Fruit fly (Drosophila melanogaster) whole organism, pupa: ENCODE data around the gene CG14237.

Source experiments
- CG10348 ChIP-seq: fragments of 200-800 bp; sonication (Bioruptor generic); IDR thresholded peaks from 2 replicates; pipeline ENCODE4 v1.3.6; 2022; ENCODE audit warnings: missing biosample characterization, missing genetic modification characterization
- CG12605 ChIP-seq: fragments of 200-800 bp; sonication (Bioruptor generic); IDR thresholded peaks from 2 replicates; pipeline ENCODE4 v1.3.6; 2022; ENCODE audit warnings: missing biosample characterization, missing genetic modification characterization
- CG13204 ChIP-seq: fragments of 200-800 bp; sonication (Bioruptor generic); optimal IDR thresholded peaks from 2 replicates; lab custom pipeline; 2018; ENCODE audit warnings: missing biosample characterization, mild to moderate bottlenecking, missing genetic modification characterization, moderate library complexity
- CG14655 ChIP-seq: fragments of 200-800 bp; sonication (Bioruptor generic); optimal IDR thresholded peaks from 3 replicates; lab custom pipeline; 2017; ENCODE audit warnings: mild to moderate bottlenecking, missing biosample characterization, missing genetic modification reagents, missing genetic modification characterization
- CG15710 ChIP-seq: fragments of 200-800 bp; sonication (Bioruptor generic); optimal IDR thresholded peaks from 2 replicates; lab custom pipeline; 2018; ENCODE audit warnings: missing biosample characterization, mild to moderate bottlenecking, missing genetic modification characterization, moderate library complexity
- CG17806 ChIP-seq: fragments of 200-800 bp; sonication (Bioruptor generic); optimal IDR thresholded peaks from 2 replicates; lab custom pipeline; 2018; ENCODE audit warnings: missing biosample characterization, mild to moderate bottlenecking, missing genetic modification characterization, moderate library complexity
- CG32121 ChIP-seq: fragments of 200-800 bp; sonication (Bioruptor generic); IDR thresholded peaks from 2 replicates; pipeline ENCODE4 v1.3.6; 2022; ENCODE audit warnings: missing biosample characterization, missing genetic modification characterization
- CG34367 ChIP-seq: fragments of 200-800 bp; sonication (Bioruptor generic); optimal IDR thresholded peaks from 2 replicates; lab custom pipeline; 2018; ENCODE audit warnings: missing biosample characterization, mild to moderate bottlenecking, missing genetic modification characterization
- CG4496 ChIP-seq: fragments of 200-800 bp; sonication (Bioruptor generic); IDR thresholded peaks from 3 replicates; pipeline ENCODE4 v1.3.6; 2022; ENCODE audit warnings: missing biosample characterization, missing genetic modification characterization
- CG8159 ChIP-seq: fragments of 200-800 bp; sonication (Bioruptor generic); optimal IDR thresholded peaks from 3 replicates; lab custom pipeline; 2018; ENCODE audit warnings: missing biosample characterization, mild to moderate bottlenecking, missing genetic modification characterization, moderate library complexity
- CG8301 ChIP-seq: fragments of 200-800 bp; sonication (Bioruptor generic); optimal IDR thresholded peaks from 2 replicates; lab custom pipeline; 2018; ENCODE audit warnings: missing biosample characterization, mild to moderate bottlenecking, missing genetic modification characterization
- CG9948 ChIP-seq: fragments of 200-800 bp; sonication (Bioruptor generic); optimal IDR thresholded peaks from 2 replicates; lab custom pipeline; 2018; ENCODE audit warnings: missing biosample characterization, mild to moderate bottlenecking, missing genetic modification characterization, moderate library complexity
- D1 ChIP-seq: fragments of 200-800 bp; sonication (Bioruptor generic); optimal IDR thresholded peaks from 2 replicates; lab custom pipeline; 2018; ENCODE audit warnings: missing biosample characterization, mild to moderate bottlenecking, missing genetic modification characterization, moderate library complexity
- EcR ChIP-seq: fragments of 200-800 bp; sonication (Bioruptor generic); optimal IDR thresholded peaks from 3 replicates; lab custom pipeline; 2019; ENCODE audit warnings: missing biosample characterization, missing genetic modification characterization, mild to moderate bottlenecking, moderate library complexity, missing genetic modification reagents
- Ets98B ChIP-seq: fragments of 200-800 bp; sonication (Bioruptor generic); IDR thresholded peaks from 2 replicates; pipeline ENCODE4 v1.3.6; 2022; ENCODE audit warnings: missing biosample characterization, missing genetic modification characterization
- Pif1A ChIP-seq: fragments of 200-800 bp; sonication (Bioruptor generic); optimal IDR thresholded peaks from 3 replicates; lab custom pipeline; 2016; ENCODE audit warnings: missing biosample characterization, missing genetic modification characterization
- Pif1B ChIP-seq: fragments of 200-800 bp; sonication (Bioruptor generic); optimal IDR thresholded peaks from 3 replicates; lab custom pipeline; 2016; ENCODE audit warnings: missing biosample characterization, missing genetic modification characterization
- Snoo ChIP-seq: fragments of 200-800 bp; sonication (Bioruptor generic); optimal IDR thresholded peaks from 3 replicates; lab custom pipeline; 2017; ENCODE audit warnings: missing biosample characterization, mild to moderate bottlenecking, missing genetic modification characterization, inconsistent platforms
- fd96Ca ChIP-seq: fragments of 200-800 bp; sonication (Bioruptor generic); IDR thresholded peaks from 3 replicates; pipeline ENCODE4 v1.3.6; 2022; ENCODE audit warnings: missing biosample characterization, missing genetic modification characterization
- gl ChIP-seq: fragments of 200-800 bp; sonication (Bioruptor generic); optimal IDR thresholded peaks from 2 replicates; lab custom pipeline; 2018; ENCODE audit warnings: missing biosample characterization, mild to moderate bottlenecking, missing genetic modification characterization
- rn ChIP-seq: fragments of 200-800 bp; sonication (Bioruptor generic); IDR thresholded peaks from 2 replicates; pipeline ENCODE4 v1.3.6; 2022; ENCODE audit warnings: missing biosample characterization, missing genetic modification characterization

CG14237 gene

DNA sequence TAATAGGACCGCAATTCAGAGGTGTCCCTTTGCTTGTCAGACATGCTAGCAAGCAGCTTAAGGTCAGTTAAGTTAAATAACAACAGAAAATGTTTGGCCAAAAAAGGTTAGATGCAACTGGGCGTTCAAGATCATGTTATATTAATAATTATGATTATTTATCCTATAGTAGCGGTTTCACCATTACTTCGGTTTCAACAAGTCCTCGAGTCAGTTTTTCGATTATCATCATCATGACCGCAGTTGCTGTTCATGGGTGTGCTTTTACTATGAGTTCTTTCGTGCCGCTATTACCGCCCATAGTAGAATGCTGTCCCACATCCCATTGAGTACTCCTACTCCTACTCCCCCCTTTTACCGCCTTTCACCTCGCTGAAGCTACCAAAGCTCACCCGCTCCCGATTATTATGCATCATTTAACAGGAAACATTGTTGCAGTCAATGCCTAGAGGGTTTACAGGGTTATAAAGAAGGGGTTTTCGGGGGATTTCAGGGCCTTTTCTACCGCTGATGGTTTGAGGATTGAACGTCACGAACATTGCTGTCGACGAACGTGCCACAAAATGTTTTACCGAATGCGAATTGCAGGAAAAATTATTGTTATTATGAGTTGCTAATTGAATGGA lies 28.7 kb downstream of the CG14237 start:
- TF ChIP-seq CG4496 (GFP tag; lab: Robert Waterston, UW), result no peak
- TF ChIP-seq Pif1B, result no peak
- TF ChIP-seq CG9948, result peak; percentile 30
- TF ChIP-seq gl (tag; lab: Kevin White, UChicago), result no peak
- TF ChIP-seq Snoo (tag; lab: Kevin White, UChicago), result no peak
- no peak for TF ChIP-seq Ets98B (GFP tag; lab: Robert Waterston, UW)
- no peak for TF ChIP-seq CG34367 (tag; lab: Kevin White, UChicago)
- no peak for TF ChIP-seq CG32121 (GFP tag; lab: Robert Waterston, UW)
- no peak for TF ChIP-seq CG10348
- TF ChIP-seq CG13204 (GFP tag; lab: Kevin White, UChicago), result no peak
- TF ChIP-seq rn (GFP tag; lab: Robert Waterston, UW), result no peak
- TF ChIP-seq D1 (tag; lab: Kevin White, UChicago), result no peak
- no peak for TF ChIP-seq fd96Ca (GFP tag; lab: Robert Waterston, UW)
- no peak for TF ChIP-seq EcR (GFP tag; lab: Kevin White, UChicago)
- peak; percentile 47 for TF ChIP-seq CG14655 (GFP tag; lab: Kevin White, UChicago)
- peak; percentile 29 for TF ChIP-seq Pif1A (GFP tag; lab: Kevin White, UChicago)
- no peak for TF ChIP-seq CG12605 (GFP tag; lab: Robert Waterston, UW)
- TF ChIP-seq CG17806, result peak; percentile 39
- TF ChIP-seq CG15710 (tag; lab: Kevin White, UChicago), result peak; percentile 28
- peak; percentile 21 for TF ChIP-seq CG8301 (tag; lab: Kevin White, UChicago)
- peak; percentile 60 for TF ChIP-seq CG8159 (tag; lab: Kevin White, UChicago)

DNA sequence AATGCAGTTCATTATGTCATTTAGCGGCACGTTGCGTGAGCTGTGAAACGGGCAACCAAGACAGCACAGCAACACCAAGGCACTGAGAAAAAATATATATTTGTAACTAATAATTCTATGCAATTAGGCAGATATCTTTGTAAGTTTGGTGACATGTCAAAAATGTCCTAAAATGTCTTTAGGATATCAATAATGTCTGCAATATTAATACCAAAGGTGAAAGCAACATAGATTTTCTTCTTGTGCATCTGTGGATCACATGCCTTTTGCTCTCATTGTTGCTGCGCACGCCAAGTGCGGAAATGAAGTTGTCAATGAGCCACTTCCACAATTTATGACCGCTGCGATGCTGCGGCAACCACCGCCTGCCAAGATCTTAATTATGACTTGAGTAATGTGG lies 32.8 kb downstream of the CG14237 start:
- TF ChIP-seq Snoo (tag; lab: Kevin White, UChicago), result peak; percentile 64
- TF ChIP-seq CG4496 (GFP tag; lab: Robert Waterston, UW), result peak; percentile 82
- peak; percentile 22 for TF ChIP-seq EcR (GFP tag; lab: Kevin White, UChicago)
- TF ChIP-seq rn (GFP tag; lab: Robert Waterston, UW), result peak; percentile 62; the same call in 1 of the 2 replicates
- TF ChIP-seq CG8301 (tag; lab: Kevin White, UChicago), result peak; percentile 81
- peak; percentile 79 for TF ChIP-seq CG12605 (GFP tag; lab: Robert Waterston, UW)
- peak; percentile 81 for TF ChIP-seq CG34367 (tag; lab: Kevin White, UChicago)
- TF ChIP-seq CG32121 (GFP tag; lab: Robert Waterston, UW), result peak; percentile 60
- TF ChIP-seq fd96Ca (GFP tag; lab: Robert Waterston, UW), result peak; percentile 69; the same call in 2 of the 3 replicates
- peak; percentile 82 for TF ChIP-seq CG15710 (tag; lab: Kevin White, UChicago)
- peak; percentile 65 for TF ChIP-seq CG13204 (GFP tag; lab: Kevin White, UChicago)
- TF ChIP-seq CG17806, result peak; percentile 87
- peak; percentile 46 for TF ChIP-seq D1 (tag; lab: Kevin White, UChicago)
- no peak for TF ChIP-seq CG10348
- TF ChIP-seq Ets98B (GFP tag; lab: Robert Waterston, UW), result peak; percentile 73
- TF ChIP-seq CG9948, result peak; percentile 82
- peak; percentile 88 for TF ChIP-seq CG8159 (tag; lab: Kevin White, UChicago)
- TF ChIP-seq CG14655 (GFP tag; lab: Kevin White, UChicago), result peak; percentile 81
- peak; percentile 75 for TF ChIP-seq Pif1A (GFP tag; lab: Kevin White, UChicago)
- TF ChIP-seq Pif1B, result peak; percentile 60
- TF ChIP-seq gl (tag; lab: Kevin White, UChicago), result peak; percentile 73

DNA sequence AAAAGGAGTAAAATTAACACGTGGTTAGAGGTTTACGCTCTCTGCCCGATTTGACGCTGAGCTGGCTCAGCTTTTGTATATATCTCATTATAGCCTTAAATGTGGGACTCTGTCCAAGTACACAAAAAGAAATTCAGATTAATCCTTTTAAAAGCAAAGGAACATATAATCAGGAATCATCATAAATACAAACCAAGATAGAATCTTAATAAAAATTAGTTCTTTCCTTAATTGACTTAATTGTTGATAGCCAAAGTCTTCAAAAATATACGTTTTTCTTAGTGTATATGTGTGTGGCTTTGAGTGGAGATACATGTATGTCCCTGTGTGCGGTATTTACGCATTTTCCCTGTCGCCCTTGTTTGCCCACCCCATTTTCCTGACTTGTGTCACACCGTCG lies 37.6 kb downstream of the CG14237 start:
- TF ChIP-seq CG8301 (tag; lab: Kevin White, UChicago), result peak; percentile 41
- TF ChIP-seq CG13204 (GFP tag; lab: Kevin White, UChicago), result no peak
- TF ChIP-seq CG8159 (tag; lab: Kevin White, UChicago), result peak; percentile 61
- 0 out of 2 replicates have a peak, but pooled peaks have one; percentile 10 for TF ChIP-seq Ets98B (GFP tag; lab: Robert Waterston, UW)
- TF ChIP-seq CG17806, result peak; percentile 49
- TF ChIP-seq CG15710 (tag; lab: Kevin White, UChicago), result peak; percentile 38
- no peak for TF ChIP-seq CG10348
- TF ChIP-seq fd96Ca (GFP tag; lab: Robert Waterston, UW), result no peak
- peak; percentile 37; the same call in 1 of the 2 replicates for TF ChIP-seq CG12605 (GFP tag; lab: Robert Waterston, UW)
- TF ChIP-seq gl (tag; lab: Kevin White, UChicago), result no peak
- TF ChIP-seq D1 (tag; lab: Kevin White, UChicago), result no peak
- no peak for TF ChIP-seq CG32121 (GFP tag; lab: Robert Waterston, UW)
- TF ChIP-seq CG4496 (GFP tag; lab: Robert Waterston, UW), result peak; percentile 52; the same call in 1 of the 3 replicates
- TF ChIP-seq CG34367 (tag; lab: Kevin White, UChicago), result no peak
- no peak for TF ChIP-seq Pif1B
- TF ChIP-seq Snoo (tag; lab: Kevin White, UChicago), result no peak
- peak; percentile 12 for TF ChIP-seq Pif1A (GFP tag; lab: Kevin White, UChicago)
- peak; percentile 31 for TF ChIP-seq CG9948
- no peak for TF ChIP-seq rn (GFP tag; lab: Robert Waterston, UW)
- peak; percentile 43 for TF ChIP-seq CG14655 (GFP tag; lab: Kevin White, UChicago)
- no peak for TF ChIP-seq EcR (GFP tag; lab: Kevin White, UChicago)

DNA sequence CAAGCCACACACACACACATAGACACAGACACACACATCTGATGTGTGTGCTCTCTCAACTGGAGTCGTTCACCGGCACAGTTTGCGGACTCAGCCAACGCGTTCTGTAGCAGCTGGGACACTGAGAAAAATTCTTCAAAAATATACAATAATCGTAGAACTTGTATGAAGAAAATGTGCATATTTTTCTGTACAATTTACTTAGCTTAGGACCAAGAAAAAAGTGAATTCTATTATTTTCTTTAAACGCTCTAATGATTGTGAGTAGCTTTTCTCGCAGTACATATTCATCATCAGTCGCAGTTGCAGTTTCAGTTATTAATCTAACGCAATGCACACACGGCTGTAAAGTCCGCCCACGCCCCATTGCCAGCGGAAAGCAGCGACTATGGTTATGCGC lies 39.7 kb downstream of the CG14237 start:
- peak; percentile 32 for TF ChIP-seq CG13204 (GFP tag; lab: Kevin White, UChicago)
- peak; percentile 81 for TF ChIP-seq CG14655 (GFP tag; lab: Kevin White, UChicago)
- no peak for TF ChIP-seq gl (tag; lab: Kevin White, UChicago)
- peak; percentile 91 for TF ChIP-seq CG4496 (GFP tag; lab: Robert Waterston, UW)
- TF ChIP-seq CG15710 (tag; lab: Kevin White, UChicago), result peak; percentile 33
- peak; percentile 82 for TF ChIP-seq fd96Ca (GFP tag; lab: Robert Waterston, UW)
- TF ChIP-seq CG17806, result peak; percentile 62
- TF ChIP-seq CG32121 (GFP tag; lab: Robert Waterston, UW), result peak; percentile 88
- TF ChIP-seq EcR (GFP tag; lab: Kevin White, UChicago), result peak; percentile 24
- peak; percentile 75 for TF ChIP-seq CG12605 (GFP tag; lab: Robert Waterston, UW)
- peak; percentile 69 for TF ChIP-seq CG8159 (tag; lab: Kevin White, UChicago)
- peak; percentile 82 for TF ChIP-seq CG8301 (tag; lab: Kevin White, UChicago)
- TF ChIP-seq Snoo (tag; lab: Kevin White, UChicago), result no peak
- TF ChIP-seq CG10348, result 0 out of 2 replicates have a peak, but pooled peaks have one; percentile 34
- TF ChIP-seq CG9948, result peak; percentile 42
- TF ChIP-seq Ets98B (GFP tag; lab: Robert Waterston, UW), result peak; percentile 81
- no peak for TF ChIP-seq Pif1A (GFP tag; lab: Kevin White, UChicago)
- peak; percentile 62 for TF ChIP-seq rn (GFP tag; lab: Robert Waterston, UW)
- no peak for TF ChIP-seq Pif1B
- no peak for TF ChIP-seq D1 (tag; lab: Kevin White, UChicago)
